Worm (Caenorhabditis elegans): ENCODE results near the gene Y116F11B.13.

The Y116F11B.13 gene

DNA sequence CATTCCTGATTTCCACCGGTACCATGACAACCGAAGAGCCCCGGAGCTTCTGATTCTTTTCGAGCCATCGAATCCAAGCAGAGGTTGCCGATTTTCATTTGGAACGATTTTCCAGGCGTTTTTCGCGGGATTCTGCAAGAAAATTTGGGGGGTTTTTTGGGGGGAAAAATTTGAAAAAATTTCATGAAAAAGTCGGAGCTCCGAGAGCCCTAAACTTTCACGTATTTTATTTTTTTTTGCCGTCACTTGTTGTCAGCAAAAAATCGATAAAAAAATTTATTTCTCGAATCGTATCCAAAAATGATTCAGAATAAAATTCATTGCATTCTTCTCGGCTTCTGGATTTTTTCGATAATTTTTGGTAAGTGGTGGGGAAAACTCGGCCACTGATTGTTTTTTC lies at the start of gene Y116F11B.13:
Gene Y116F11B.13, plus strand, starts transcription at position 301 of the 400 bp plus-strand sequence.
- no peak for TF ChIP-seq gmeb-1 (tag; optimal IDR thresholded peaks at IDR 0.05)
- no peak for TF ChIP-seq dmd-4 (tag; optimal IDR thresholded peaks at IDR 0.05)
- no peak for TF ChIP-seq snpc-4 (tag; optimal IDR thresholded peaks at IDR 0.05)
- no peak for TF ChIP-seq ceh-16 (tag; optimal IDR thresholded peaks at IDR 0.05)
- no peak for TF ChIP-seq nhr-11 (tag; optimal IDR thresholded peaks at IDR 0.05)
- TF ChIP-seq lin-39 (tag; optimal IDR thresholded peaks at IDR 0.05), result no peak
- TF ChIP-seq elt-3 (tag; optimal IDR thresholded peaks at IDR 0.05), result no peak
- no peak for TF ChIP-seq ztf-1 (GFP tag; conservative IDR thresholded peaks at IDR 0.05)
- no peak for TF ChIP-seq nhr-129 (tag; optimal IDR thresholded peaks at IDR 0.05)
- no peak for TF ChIP-seq zag-1 (tag; optimal IDR thresholded peaks at IDR 0.05)

DNA sequence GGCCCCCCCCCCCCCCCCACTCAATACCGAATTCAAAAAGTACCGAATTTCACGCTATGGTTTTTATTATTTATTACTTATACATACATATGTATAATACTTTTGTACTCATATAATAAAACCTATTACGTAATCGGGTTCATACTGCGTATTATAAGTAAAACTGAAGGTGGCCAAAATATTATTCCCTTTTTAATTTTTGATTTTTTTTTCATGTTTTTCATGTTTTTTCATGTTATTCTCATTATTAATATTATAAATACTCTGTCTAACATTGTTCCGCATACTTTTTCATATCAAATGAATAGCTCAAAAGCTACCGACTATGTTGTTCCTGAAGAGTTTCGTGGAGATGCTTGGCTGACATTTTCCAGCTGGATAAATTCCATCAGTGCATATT lies 46.9 kb upstream of the Y116F11B.13 start, which contains the start of gene srw-38:
Gene srw-38, plus strand, starts transcription at position 301 of the 400 bp plus-strand sequence.
- no peak for TF ChIP-seq sma-9 (GFP tag; optimal IDR thresholded peaks at IDR 0.05)
- TF ChIP-seq sma-9 (tag; optimal IDR thresholded peaks at IDR 0.05), result no peak
- TF ChIP-seq lin-39 (tag; optimal IDR thresholded peaks at IDR 0.05), result no peak
- no peak for TF ChIP-seq egl-27 (tag; optimal IDR thresholded peaks at IDR 0.05)
- TF ChIP-seq nhr-11 (tag; optimal IDR thresholded peaks at IDR 0.05), result no peak
- TF ChIP-seq C34F6.9 (tag; optimal IDR thresholded peaks at IDR 0.05), result no peak
- TF ChIP-seq fos-1 (tag; optimal IDR thresholded peaks at IDR 0.05), result no peak
- TF ChIP-seq ceh-16 (tag; optimal IDR thresholded peaks at IDR 0.05), result no peak
- no peak for TF ChIP-seq nhr-129 (tag; optimal IDR thresholded peaks at IDR 0.05)
- TF ChIP-seq snpc-4 (tag; optimal IDR thresholded peaks at IDR 0.05), result no peak
- no peak for TF ChIP-seq peb-1 (tag; optimal IDR thresholded peaks at IDR 0.05)
- no peak for TF ChIP-seq nhr-237 (tag; optimal IDR thresholded peaks at IDR 0.05)
- no peak for TF ChIP-seq lin-13 (GFP tag; optimal IDR thresholded peaks at IDR 0.05)
- no peak for TF ChIP-seq unc-55 (GFP tag; optimal IDR thresholded peaks at IDR 0.05)
- no peak for TF ChIP-seq ztf-11 (tag; optimal IDR thresholded peaks at IDR 0.05)

DNA sequence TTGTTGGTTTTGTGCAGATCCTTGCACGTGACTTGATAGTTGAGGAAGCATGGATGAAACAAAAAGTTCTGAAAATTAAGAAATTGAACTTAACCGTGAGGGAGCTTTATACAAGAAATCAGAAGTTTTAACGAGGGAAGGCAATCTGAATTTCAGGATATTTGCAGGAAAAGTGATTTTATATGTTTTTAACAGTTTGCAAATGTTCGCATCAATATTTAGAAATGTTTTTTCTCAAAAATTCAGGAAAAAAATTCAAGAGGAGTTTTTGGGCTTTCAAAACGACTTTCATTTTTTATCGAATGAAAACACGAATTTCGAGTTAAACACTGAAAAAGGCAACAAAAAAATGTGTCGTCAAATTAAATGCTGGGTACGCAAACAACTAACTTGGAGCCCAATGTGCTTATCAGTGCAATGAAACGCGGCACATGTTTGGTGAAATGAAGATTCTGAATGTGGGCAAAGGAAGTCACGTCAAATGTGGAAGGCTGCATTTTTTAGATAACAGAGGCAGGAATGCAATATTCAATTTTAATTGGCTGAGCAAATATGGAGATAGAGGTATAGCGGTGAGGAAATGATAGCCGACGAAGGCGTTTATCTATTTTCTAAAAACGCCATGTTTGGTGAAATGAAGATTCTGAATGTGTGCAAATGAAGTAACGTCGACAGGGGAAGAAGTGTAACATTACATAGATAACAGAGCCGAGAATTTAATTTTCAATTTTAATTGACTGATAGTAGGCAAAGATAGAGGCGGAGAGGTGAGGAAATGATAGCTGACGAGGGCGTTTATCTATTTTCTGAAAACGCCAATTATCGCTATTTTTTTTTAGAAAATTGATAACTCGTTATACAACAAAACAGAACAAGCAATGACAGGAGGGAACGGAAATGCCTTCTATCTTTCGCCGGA lies 36.8 kb upstream of the Y116F11B.13 start, which contains the start of gene Y116F11B.6:
Gene Y116F11B.6, minus strand, starts transcription at position 51 of the 919 bp plus-strand sequence.
- TF ChIP-seq peb-1 (tag; optimal IDR thresholded peaks at IDR 0.05) (no peak), crh-2 (tag; optimal IDR thresholded peaks at IDR 0.05) (peak; percentile 10), fos-1 (tag; optimal IDR thresholded peaks at IDR 0.05) (peak; percentile 1), R02D3.7 (tag; optimal IDR thresholded peaks at IDR 0.05) (no peak)

DNA sequence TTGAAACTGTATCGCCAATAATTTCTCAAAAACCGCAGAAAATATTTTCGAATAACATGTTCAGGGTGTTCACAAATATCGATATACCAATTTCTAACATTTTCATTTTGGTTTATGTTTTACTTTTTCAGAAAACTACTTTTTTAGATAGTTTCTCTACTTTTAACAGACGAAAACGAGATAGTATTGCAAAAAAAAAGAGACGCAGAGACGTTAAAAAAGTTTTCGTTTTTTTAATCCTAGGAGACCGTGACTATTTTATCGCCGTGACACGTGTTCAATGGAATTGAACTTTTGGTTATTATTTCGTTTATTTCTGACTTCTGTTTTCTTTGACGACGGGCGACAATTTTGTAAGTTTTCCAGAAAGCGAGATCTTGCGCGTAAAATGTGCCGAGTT lies 35.0 kb upstream of the Y116F11B.13 start, which contains the start of gene Y116F11B.7:
Gene Y116F11B.7, plus strand, starts transcription at position 301 of the 400 bp plus-strand sequence.
- TF ChIP-seq nhr-23 (tag; optimal IDR thresholded peaks at IDR 0.05) (no peak), blmp-1 (tag; optimal IDR thresholded peaks at IDR 0.05; ENCODE audit: insufficient read depth) (no peak), snpc-4 (tag; optimal IDR thresholded peaks at IDR 0.05) (no peak), mbf-1 (tag; optimal IDR thresholded peaks at IDR 0.05) (no peak), fos-1 (tag; optimal IDR thresholded peaks at IDR 0.05) (no peak), ceh-16 (tag; optimal IDR thresholded peaks at IDR 0.05) (no peak), nhr-6 (tag; optimal IDR thresholded peaks at IDR 0.05) (no peak), Y55F3AM.14 (GFP tag; optimal IDR thresholded peaks at IDR 0.05) (no peak)

DNA sequence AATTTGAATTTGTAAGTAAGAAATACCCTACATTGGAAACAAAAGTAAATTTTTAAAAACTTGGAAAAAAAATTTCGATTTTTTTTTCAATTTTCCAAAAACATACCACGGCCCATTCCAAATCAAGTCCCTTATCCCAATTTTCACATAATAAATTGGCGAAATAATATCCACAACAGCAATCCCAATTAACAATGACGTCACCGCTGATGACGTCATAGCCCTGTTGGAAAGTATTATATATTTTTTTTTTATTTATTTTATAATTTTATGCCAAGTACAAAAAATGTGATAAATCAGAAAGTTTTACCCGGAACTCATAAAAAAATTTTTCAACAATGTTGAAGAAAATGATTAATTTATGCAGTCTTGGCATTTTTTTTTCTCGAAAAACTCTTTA lies 29.4 kb upstream of the Y116F11B.13 start:
- no peak for TF ChIP-seq blmp-1 (tag; optimal IDR thresholded peaks at IDR 0.05; ENCODE audit: insufficient read depth)
- no peak for TF ChIP-seq sma-9 (GFP tag; optimal IDR thresholded peaks at IDR 0.05)
- TF ChIP-seq sma-9 (tag; optimal IDR thresholded peaks at IDR 0.05), result no peak
- TF ChIP-seq nhr-237 (tag; optimal IDR thresholded peaks at IDR 0.05), result no peak

DNA sequence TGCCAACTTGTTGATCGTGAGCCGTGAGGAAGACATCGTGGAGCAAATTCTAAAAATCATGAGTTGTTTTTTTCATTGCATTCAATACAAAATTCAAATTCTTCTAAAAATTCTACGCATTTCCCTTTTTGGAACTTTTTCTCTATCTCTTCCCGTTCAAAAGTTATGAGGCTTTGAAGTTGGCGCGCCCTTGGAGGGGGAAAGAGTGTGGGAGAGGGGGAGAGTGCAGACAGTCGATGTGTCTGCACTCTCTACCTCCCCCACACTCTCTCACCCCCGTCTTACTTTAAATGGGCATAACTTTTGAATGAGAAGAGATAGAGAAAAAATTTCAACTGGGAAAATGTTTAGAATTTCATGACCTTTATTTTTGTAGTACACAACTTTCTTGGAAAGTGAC lies 26.7 kb upstream of the Y116F11B.13 start:
- TF ChIP-seq dmd-4 (tag; optimal IDR thresholded peaks at IDR 0.05), result no peak
- TF ChIP-seq unc-62 (GFP tag; optimal IDR thresholded peaks at IDR 0.05), result no peak
- TF ChIP-seq nhr-6 (tag; optimal IDR thresholded peaks at IDR 0.05), result no peak

DNA sequence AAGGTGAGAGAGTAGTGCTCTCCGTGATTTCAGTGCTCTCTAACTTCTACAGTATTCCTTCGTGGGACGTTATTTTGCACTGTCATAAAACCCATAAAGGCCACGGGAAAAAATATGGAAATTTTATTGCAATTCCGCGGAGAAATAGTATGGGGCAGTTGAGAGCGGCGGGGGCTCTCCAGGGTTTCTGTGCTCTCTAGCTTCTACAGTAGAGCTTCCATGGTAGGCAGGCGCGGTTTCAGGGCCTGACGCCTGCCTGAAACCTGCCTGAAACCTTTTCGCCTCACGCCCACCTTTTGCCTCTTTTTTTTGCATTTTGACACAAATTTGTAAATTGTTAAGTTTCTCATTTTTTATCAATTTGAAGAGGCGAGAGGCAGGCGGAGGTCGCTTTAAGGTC lies 26.1 kb upstream of the Y116F11B.13 start:
- TF ChIP-seq lin-11 (tag; optimal IDR thresholded peaks at IDR 0.05) (no peak), lin-39 (tag; optimal IDR thresholded peaks at IDR 0.05) (no peak), nhr-11 (tag; optimal IDR thresholded peaks at IDR 0.05) (no peak), sma-3 (GFP tag; optimal IDR thresholded peaks at IDR 0.05) (no peak), mab-5 (tag; optimal IDR thresholded peaks at IDR 0.05) (no peak)

Data from whole organism, L2 larva.